Fruit fly (Drosophila melanogaster): ENCODE measurements around the gene Sas10.

dm6 chrX:5317170-5317569 is at the start of gene Sas10, which contains the start of gene CG15930:
- TF ChIP-seq sage (GFP tag; optimal IDR thresholded peaks at IDR 0.05) (no peak), Mio (GFP tag; optimal IDR thresholded peaks at IDR 0.05) (no peak)
